Fruit fly (Drosophila melanogaster): ENCODE results near the gene CG9853.
A peak's percentile ranks its signal among the peaks of the same experiment; 100 is the strongest.

Gene CG9853

DNA sequence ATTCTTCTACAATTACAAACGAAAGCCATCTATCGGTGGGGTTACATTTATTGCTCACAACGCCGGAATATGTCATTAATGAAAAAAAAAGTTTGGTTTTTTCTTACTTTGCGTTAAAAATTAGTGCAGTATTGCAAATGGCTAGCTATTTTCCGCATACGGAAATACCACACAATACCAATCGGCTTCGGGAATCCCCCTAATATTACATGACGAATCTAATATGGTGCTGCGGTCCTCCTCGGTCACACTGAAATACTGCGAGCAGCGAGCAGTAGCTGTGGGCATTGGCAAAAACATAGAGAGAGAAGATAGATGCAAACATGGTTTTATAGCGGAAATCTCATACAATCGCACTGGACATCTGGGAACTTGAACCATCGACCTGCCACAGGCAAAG, 14.3 kb downstream of the CG9853 start, which contains the start of gene tub (continued):
- TF ChIP-seq psq (GFP tag; optimal IDR thresholded peaks at IDR 0.05) (peak; percentile 32), kay (GFP tag; optimal IDR thresholded peaks at IDR 0.05) (peak; percentile 36), stwl (tag; optimal IDR thresholded peaks at IDR 0.05) (peak; percentile 73), ato (GFP tag; IDR thresholded peaks at IDR 0.05; ENCODE audit: partially characterized antibody) (no peak), Chrac-16 (GFP tag; optimal IDR thresholded peaks at IDR 0.05) (peak; percentile 31), chif (GFP tag; optimal IDR thresholded peaks at IDR 0.05) (peak; percentile 20 to 51), CG17802 (tag; optimal IDR thresholded peaks at IDR 0.05) (peak; percentile 80), CG33557 (GFP tag; optimal IDR thresholded peaks at IDR 0.05) (no peak), CG2199 (GFP tag; IDR thresholded peaks at IDR 0.05) (peak; percentile 62; the same call in 2 of the 3 replicates), odd (GFP tag; optimal IDR thresholded peaks at IDR 0.05) (peak; percentile 40), CG17829 (tag; optimal IDR thresholded peaks at IDR 0.05) (peak; percentile 57), nau (GFP tag; optimal IDR thresholded peaks at IDR 0.05) (no peak), insv (GFP tag; optimal IDR thresholded peaks at IDR 0.05) (peak in 1 of 2 experiments; percentile 8), sens-2 (GFP tag; IDR thresholded peaks at IDR 0.05) (no peak), repo (GFP tag; optimal IDR thresholded peaks at IDR 0.05) (peak; percentile 36), Nf-YC (tag; optimal IDR thresholded peaks at IDR 0.05) (peak; percentile 43), CG8290 (GFP tag; optimal IDR thresholded peaks at IDR 0.05) (peak; percentile 30), CG8290 (tag; optimal IDR thresholded peaks at IDR 0.05) (peak in 1 of 2 experiments; percentile 82), Sry-δ (GFP tag; optimal IDR thresholded peaks at IDR 0.05) (peak; percentile 51), mam (GFP tag; optimal IDR thresholded peaks at IDR 0.05) (peak; percentile 37), phol (tag; optimal IDR thresholded peaks at IDR 0.05) (peak; percentile 91), CoRest (tag; optimal IDR thresholded peaks at IDR 0.05) (peak; percentile 49), E2f2 (GFP tag; IDR thresholded peaks at IDR 0.05) (peak; percentile 43; the same call in 1 of the 2 replicates), Dad (GFP tag; optimal IDR thresholded peaks at IDR 0.05) (peak; percentile 28), NK7.1 (GFP tag; optimal IDR thresholded peaks at IDR 0.05) (peak; percentile 8), dysf (GFP tag; IDR thresholded peaks at IDR 0.05) (peak; percentile 24; the same call in 1 of the 3 replicates), al (GFP tag; IDR thresholded peaks at IDR 0.05) (no peak), tin (GFP tag; optimal IDR thresholded peaks at IDR 0.05) (peak; percentile 41), CG8281 (tag; optimal IDR thresholded peaks at IDR 0.05) (no peak), MBD-R2 (GFP tag; IDR thresholded peaks at IDR 0.05) (peak; percentile 94), CG14710 (tag; optimal IDR thresholded peaks at IDR 0.05) (peak; percentile 57), CG6813 (GFP tag; optimal IDR thresholded peaks at IDR 0.05) (no peak), Dll (GFP tag; IDR thresholded peaks at IDR 0.05; ENCODE audit: partially characterized antibody) (0 out of 4 replicates have a peak, but pooled peaks have one; percentile 19), zfh1 (GFP tag; IDR thresholded peaks at IDR 0.05) (peak; percentile 66; the same call in 2 of the 3 replicates), cwo (GFP tag; optimal IDR thresholded peaks at IDR 0.05) (no peak), Nf-YA (GFP tag; IDR thresholded peaks at IDR 0.05) (no peak), prd (optimal IDR thresholded peaks at IDR 0.05) (no peak), prd (GFP tag; IDR thresholded peaks at IDR 0.05) (peak; percentile 41; the same call in 2 of the 3 replicates), Adf1 (GFP tag; IDR thresholded peaks at IDR 0.05) (peak; percentile 69), CG4730 (GFP tag; IDR thresholded peaks at IDR 0.05) (0 out of 2 replicates have a peak, but pooled peaks have one; percentile 23), da (GFP tag; optimal IDR thresholded peaks at IDR 0.05) (peak; percentile 17), cas (GFP tag; IDR thresholded peaks at IDR 0.05) (no peak), Trl (optimal IDR thresholded peaks at IDR 0.05) (peak in 1 of 2 experiments; percentile 7), Trl (GFP tag; optimal IDR thresholded peaks at IDR 0.05) (peak; percentile 10), seq (GFP tag; IDR thresholded peaks at IDR 0.05) (no peak), Oli (tag; optimal IDR thresholded peaks at IDR 0.05) (no peak), CG30403 (GFP tag; optimal IDR thresholded peaks at IDR 0.05) (peak; percentile 41), CG13624 (GFP tag; optimal IDR thresholded peaks at IDR 0.05) (peak; percentile 49), unc-4 (GFP tag; IDR thresholded peaks at IDR 0.05; ENCODE audit: partially characterized antibody) (0 out of 2 replicates have a peak, but pooled peaks have one; percentile 22), ara (GFP tag; IDR thresholded peaks at IDR 0.05) (peak; percentile 6; the same call in 1 of the 2 replicates), CG10267 (tag; optimal IDR thresholded peaks at IDR 0.05) (peak; percentile 53)

Measured in whole organism, embryonic.